Worm (Caenorhabditis elegans) whole organism, L2 larva: Measurements from ENCODE around the gene clh-1.

Experiments
- R02D3.7 ChIP-seq: fragments of 150-350 bp; optimal IDR thresholded peaks from 2 replicates; lab custom pipeline; 2014; ENCODE audit warnings: missing biosample characterization, missing genetic modification characterization
- elt-3 ChIP-seq: sonication (generic microtip); optimal IDR thresholded peaks from 2 replicates; lab custom pipeline; 2017; ENCODE audit warnings: missing biosample characterization, missing genetic modification characterization
- mdl-1 ChIP-seq, 2 experiments: fragments of 150-350 bp in 1 of 2; sonication (generic microtip) in 1 of 2; optimal IDR thresholded peaks; 2 replicates each; lab custom pipeline; 2017; ENCODE audit warnings: missing biosample characterization in 2 of 2, missing genetic modification characterization in 2 of 2
- nhr-12 ChIP-seq: fragments of 150-350 bp; optimal IDR thresholded peaks from 2 replicates; lab custom pipeline; 2014; ENCODE audit warnings: missing biosample characterization, missing genetic modification characterization
- nhr-237 ChIP-seq: fragments of 150-350 bp; optimal IDR thresholded peaks from 2 replicates; lab custom pipeline; 2014; ENCODE audit warnings: missing biosample characterization, missing genetic modification characterization
- nhr-25 ChIP-seq: fragments of 150-350 bp; sonication (generic microtip); optimal IDR thresholded peaks from 3 replicates; lab custom pipeline; 2014; ENCODE audit warnings: missing biosample characterization, missing genetic modification characterization
- skn-1 ChIP-seq: sonication (generic microtip); optimal IDR thresholded peaks from 2 replicates; lab custom pipeline; 2017; ENCODE audit warnings: missing biosample characterization, missing genetic modification characterization
- snpc-4 ChIP-seq: fragments of 150-350 bp; optimal IDR thresholded peaks from 2 replicates; lab custom pipeline; 2014; ENCODE audit warnings: missing biosample characterization, missing genetic modification characterization
- unc-62 ChIP-seq: fragments of 150-350 bp; optimal IDR thresholded peaks from 2 replicates; lab custom pipeline; 2014; ENCODE audit warnings: missing biosample characterization, missing genetic modification reagents, missing genetic modification characterization
- ztf-1 ChIP-seq: fragments of 200-800 bp; sonication (Bioruptor generic); conservative IDR thresholded peaks from 2 replicates; pipeline ENCODE4 v1.3.6; 2022; ENCODE audit warnings: missing genetic modification characterization, missing compliant biosample characterization
- ztf-11 ChIP-seq: sonication (generic microtip); optimal IDR thresholded peaks from 2 replicates; lab custom pipeline; 2017; ENCODE audit warnings: missing biosample characterization, missing genetic modification characterization
- ztf-4 ChIP-seq: fragments of 150-350 bp; optimal IDR thresholded peaks from 2 replicates; lab custom pipeline; 2014; ENCODE audit warnings: missing biosample characterization, missing genetic modification characterization

- no peak for TF ChIP-seq nhr-237 (tag; lab: Kevin White, UChicago)
- TF ChIP-seq elt-3 (tag; lab: Kevin White, UChicago): no peak
- TF ChIP-seq skn-1 (tag; lab: Kevin White, UChicago): no peak
- no peak for TF ChIP-seq nhr-12 (tag; lab: Kevin White, UChicago)
- TF ChIP-seq snpc-4 (tag; lab: Kevin White, UChicago): no peak
- no peak for TF ChIP-seq ztf-11 (tag; lab: Kevin White, UChicago)
- no peak for TF ChIP-seq unc-62 (GFP tag; lab: Kevin White, UChicago)
- TF ChIP-seq mdl-1 (tag; optimal IDR thresholded peaks at IDR 0.05; lab: Kevin White, UChicago): no peak
- no peak for TF ChIP-seq R02D3.7
- no peak for TF ChIP-seq nhr-25 (tag; lab: Kevin White, UChicago)
- TF ChIP-seq ztf-1 (GFP tag; lab: Robert Waterston, UW): no peak
- no peak for TF ChIP-seq ztf-4 (tag; lab: Kevin White, UChicago)
These were observed 23.8 kb downstream of the clh-1 start, which contains the start of gene clec-144 for ce11 chrII:11832475-11832874.
